Worm (Caenorhabditis elegans): Measurements from ENCODE around the gene K04H4.5.

The K04H4.5 gene

ce11 chrIII:9335076-9335475, 24.1 kb upstream of the K04H4.5 start:
- TF ChIP-seq dao-5 (tag; optimal IDR thresholded peaks at IDR 0.05) (no peak), him-1 (tag; optimal IDR thresholded peaks at IDR 0.05) (no peak), W03F9.2 (tag; optimal IDR thresholded peaks at IDR 0.05) (no peak)

- TF ChIP-seq him-1 (tag; optimal IDR thresholded peaks at IDR 0.05) (no peak), W03F9.2 (tag; optimal IDR thresholded peaks at IDR 0.05) (no peak), dao-5 (tag; optimal IDR thresholded peaks at IDR 0.05) (no peak)
Measured at ce11 chrIII:9336807-9337206, 22.4 kb upstream of the K04H4.5 start.

ce11 chrIII:9337968-9338367, 21.2 kb upstream of the K04H4.5 start:
- TF ChIP-seq him-1 (tag; optimal IDR thresholded peaks at IDR 0.05), result no peak
- TF ChIP-seq W03F9.2 (tag; optimal IDR thresholded peaks at IDR 0.05), result no peak
- TF ChIP-seq dao-5 (tag; optimal IDR thresholded peaks at IDR 0.05), result no peak

ce11 chrIII:9340025-9340424, 19.1 kb upstream of the K04H4.5 start:
- TF ChIP-seq him-1 (tag; optimal IDR thresholded peaks at IDR 0.05) (no peak), W03F9.2 (tag; optimal IDR thresholded peaks at IDR 0.05) (no peak)

- no peak for TF ChIP-seq him-1 (tag; optimal IDR thresholded peaks at IDR 0.05)
- TF ChIP-seq dao-5 (tag; optimal IDR thresholded peaks at IDR 0.05), result no peak
- TF ChIP-seq W03F9.2 (tag; optimal IDR thresholded peaks at IDR 0.05), result no peak
Measured at ce11 chrIII:9344347-9344746, 14.8 kb upstream of the K04H4.5 start, which contains the start of gene emb-9. TSS of gene emb-9 (minus strand) at chrIII:9344447.

ce11 chrIII:9346114-9346513, 13.0 kb upstream of the K04H4.5 start:
- no peak for TF ChIP-seq dao-5 (tag; optimal IDR thresholded peaks at IDR 0.05)
- TF ChIP-seq W03F9.2 (tag; optimal IDR thresholded peaks at IDR 0.05), result no peak
- TF ChIP-seq him-1 (tag; optimal IDR thresholded peaks at IDR 0.05), result no peak

- TF ChIP-seq him-1 (tag; optimal IDR thresholded peaks at IDR 0.05), result no peak
- no peak for TF ChIP-seq W03F9.2 (tag; optimal IDR thresholded peaks at IDR 0.05)
- TF ChIP-seq dao-5 (tag; optimal IDR thresholded peaks at IDR 0.05), result no peak
Measured at ce11 chrIII:9346722-9347121, 12.4 kb upstream of the K04H4.5 start.

ce11 chrIII:9353814-9354213, 5.3 kb upstream of the K04H4.5 start:
- TF ChIP-seq dao-5 (tag; optimal IDR thresholded peaks at IDR 0.05), result no peak
- no peak for TF ChIP-seq W03F9.2 (tag; optimal IDR thresholded peaks at IDR 0.05)
- no peak for TF ChIP-seq him-1 (tag; optimal IDR thresholded peaks at IDR 0.05)

- TF ChIP-seq him-1 (tag; optimal IDR thresholded peaks at IDR 0.05), result no peak
- TF ChIP-seq W03F9.2 (tag; optimal IDR thresholded peaks at IDR 0.05), result no peak
- no peak for TF ChIP-seq dao-5 (tag; optimal IDR thresholded peaks at IDR 0.05)
Measured at ce11 chrIII:9355412-9355969, 3.7 kb upstream of the K04H4.5 start, which contains the start of gene chtb-1. TSS of gene chtb-1 (minus strand) at chrIII:9355462.

- TF ChIP-seq W03F9.2 (tag; optimal IDR thresholded peaks at IDR 0.05), result no peak
- TF ChIP-seq dao-5 (tag; optimal IDR thresholded peaks at IDR 0.05), result no peak
- TF ChIP-seq him-1 (tag; optimal IDR thresholded peaks at IDR 0.05), result no peak
Measured at ce11 chrIII:9361228-9361627, 2.1 kb downstream of the K04H4.5 start, which contains the start of gene flp-25. TSS of gene flp-25 (plus strand) at chrIII:9361528.

ce11 chrIII:9366376-9366775, 7.2 kb downstream of the K04H4.5 start:
- TF ChIP-seq him-1 (tag; optimal IDR thresholded peaks at IDR 0.05), result no peak
- no peak for TF ChIP-seq dao-5 (tag; optimal IDR thresholded peaks at IDR 0.05)
- no peak for TF ChIP-seq W03F9.2 (tag; optimal IDR thresholded peaks at IDR 0.05)

ce11 chrIII:9366971-9367370, 7.8 kb downstream of the K04H4.5 start, which contains the start of gene crn-6:
TSS of gene crn-6 (plus strand) at chrIII:9367271.
- no peak for TF ChIP-seq dao-5 (tag; optimal IDR thresholded peaks at IDR 0.05)
- no peak for TF ChIP-seq him-1 (tag; optimal IDR thresholded peaks at IDR 0.05)
- no peak for TF ChIP-seq W03F9.2 (tag; optimal IDR thresholded peaks at IDR 0.05)

- TF ChIP-seq him-1 (tag; optimal IDR thresholded peaks at IDR 0.05), result no peak
- TF ChIP-seq W03F9.2 (tag; optimal IDR thresholded peaks at IDR 0.05), result no peak
- TF ChIP-seq dao-5 (tag; optimal IDR thresholded peaks at IDR 0.05), result no peak
Measured at ce11 chrIII:9373779-9374178, 14.6 kb downstream of the K04H4.5 start.

- TF ChIP-seq dao-5 (tag; optimal IDR thresholded peaks at IDR 0.05) (no peak), W03F9.2 (tag; optimal IDR thresholded peaks at IDR 0.05) (no peak), him-1 (tag; optimal IDR thresholded peaks at IDR 0.05) (no peak)
Measured at ce11 chrIII:9376701-9377100, 17.5 kb downstream of the K04H4.5 start.

- no peak for TF ChIP-seq W03F9.2 (tag; optimal IDR thresholded peaks at IDR 0.05)
- no peak for TF ChIP-seq dao-5 (tag; optimal IDR thresholded peaks at IDR 0.05)
- no peak for TF ChIP-seq him-1 (tag; optimal IDR thresholded peaks at IDR 0.05)
Measured at ce11 chrIII:9383496-9383895, 24.3 kb downstream of the K04H4.5 start, which contains the start of gene tkr-1. TSS of gene tkr-1 (plus strand) at chrIII:9383796.
